Worm (Caenorhabditis elegans) whole organism, mixed stage, embryonic: ENCODE results near the gene agt-1.

Source experiments
- M03D4.4 ChIP-seq: sonication (generic microtip); optimal IDR thresholded peaks from 2 replicates; lab custom pipeline; 2017; ENCODE audit warnings: mild to moderate bottlenecking, missing genetic modification characterization, missing compliant biosample characterization
- bed-3 ChIP-seq: fragments of 200-800 bp; sonication (Bioruptor generic); optimal IDR thresholded peaks from 3 replicates; lab custom pipeline; 2018; ENCODE audit warnings: mild to moderate bottlenecking, missing genetic modification characterization, moderate library complexity, missing compliant biosample characterization
- ces-1 ChIP-seq: fragments of 150-350 bp; optimal IDR thresholded peaks from 2 replicates; lab custom pipeline; 2014; ENCODE audit warnings: missing biosample characterization, missing genetic modification reagents, missing genetic modification characterization
- flh-1 ChIP-seq: fragments of 200-800 bp; sonication (Bioruptor generic); optimal IDR thresholded peaks from 2 replicates; lab custom pipeline; 2018; ENCODE audit warnings: mild to moderate bottlenecking, missing genetic modification characterization, moderate library complexity, missing compliant biosample characterization
- lsy-2 ChIP-seq: fragments of 150-350 bp; optimal IDR thresholded peaks from 2 replicates; lab custom pipeline; 2014; ENCODE audit warnings: missing biosample characterization, missing genetic modification characterization
- pha-4 ChIP-seq: fragments of 150-350 bp; optimal IDR thresholded peaks from 2 replicates; lab custom pipeline; 2018; ENCODE audit warnings: missing biosample characterization, missing genetic modification reagents, missing genetic modification characterization
- snpc-4 ChIP-seq: fragments of 150-350 bp; optimal IDR thresholded peaks from 2 replicates; lab custom pipeline; 2014; ENCODE audit warnings: missing biosample characterization, missing genetic modification characterization
- unc-62 ChIP-seq: fragments of 150-350 bp; optimal IDR thresholded peaks from 2 replicates; lab custom pipeline; 2014; ENCODE audit warnings: missing biosample characterization, missing genetic modification reagents, missing genetic modification characterization

DNA sequence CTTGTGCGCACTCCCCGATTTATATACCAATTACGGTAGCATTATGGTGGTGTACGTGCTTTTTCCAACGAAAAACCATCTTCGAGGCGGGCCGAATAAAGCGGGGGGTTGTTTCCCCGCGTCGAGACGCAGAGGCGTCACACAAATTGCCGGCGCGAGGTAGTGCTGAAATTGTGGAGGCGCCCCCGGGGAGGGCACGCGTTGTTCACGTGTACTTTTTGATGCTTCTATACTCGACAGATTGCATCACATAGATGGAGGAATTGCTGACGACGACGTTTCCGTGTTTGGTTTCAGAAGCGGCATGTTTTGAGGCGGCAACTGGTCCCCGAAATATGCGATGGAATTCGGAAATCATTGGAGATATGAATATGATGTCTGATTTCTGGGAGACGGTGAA lies 26.0 kb upstream of the agt-1 start:
- TF ChIP-seq ces-1 (GFP tag; lab: Kevin White, UChicago) = peak; percentile 57
- no peak for TF ChIP-seq lsy-2 (tag; lab: Kevin White, UChicago)
- no peak for TF ChIP-seq pha-4 (tag; lab: Kevin White, UChicago)
- peak; percentile 37 for TF ChIP-seq unc-62 (GFP tag; lab: Kevin White, UChicago)
- no peak for TF ChIP-seq flh-1 (GFP tag; lab: Kevin White, UChicago)
- TF ChIP-seq M03D4.4 (tag; lab: Kevin White, UChicago) = no peak
- no peak for TF ChIP-seq bed-3
- TF ChIP-seq snpc-4 (tag; lab: Kevin White, UChicago) = no peak
